1 fruit fly cellular context compared by ENCODE assay signal in genomic region chr3R:9348379-9348721, dm6.
TF ChIP-seq lines count a peak whose summit lies in the region.

No protein-coding gene starts in this region.

TF ChIP-seq in whole organism, prepupa, 60 proteins besides CTCF, POLR2A, EP300 and RAD21 (continued from another document):
- TF ChIP-seq CG10669 (GFP tag; optimal IDR thresholded peaks at IDR 0.05; lab: Kevin White, UChicago): no peak
- peak; percentile 88 for TF ChIP-seq Blimp-1 (GFP tag; optimal IDR thresholded peaks at IDR 0.05; lab: Kevin White, UChicago)
- no peak for TF ChIP-seq CG11762 (GFP tag; optimal IDR thresholded peaks at IDR 0.05; lab: Kevin White, UChicago; ENCODE audit: insufficient read depth)
- 0 out of 3 replicates have a peak, but pooled peaks have one; percentile 11 for TF ChIP-seq CG8119 (GFP tag; IDR thresholded peaks at IDR 0.05; lab: Robert Waterston, UW)
- no peak for TF ChIP-seq net (GFP tag; optimal IDR thresholded peaks at IDR 0.05; lab: Kevin White, UChicago)
- no peak for TF ChIP-seq CG9139 (GFP tag; optimal IDR thresholded peaks at IDR 0.05; lab: Kevin White, UChicago)
- TF ChIP-seq salr (GFP tag; optimal IDR thresholded peaks at IDR 0.05; lab: Kevin White, UChicago): no peak
- TF ChIP-seq Ets96B (tag; optimal IDR thresholded peaks at IDR 0.05; lab: Kevin White, UChicago): no peak
- no peak for TF ChIP-seq Eip78C (GFP tag; lab: Kevin White, UChicago)
- TF ChIP-seq eg (GFP tag; IDR thresholded peaks at IDR 0.05; lab: Robert Waterston, UW): no peak
- TF ChIP-seq CG4318 (GFP tag; optimal IDR thresholded peaks at IDR 0.05; lab: Kevin White, UChicago): no peak
- TF ChIP-seq fd85E (GFP tag; optimal IDR thresholded peaks at IDR 0.05; lab: Kevin White, UChicago): no peak
- TF ChIP-seq CG8319 (GFP tag; optimal IDR thresholded peaks at IDR 0.05; lab: Kevin White, UChicago): no peak
- no peak for TF ChIP-seq Hr38 (GFP tag; optimal IDR thresholded peaks at IDR 0.05; lab: Kevin White, UChicago)
- no peak for TF ChIP-seq acj6 (GFP tag; optimal IDR thresholded peaks at IDR 0.05; lab: Kevin White, UChicago)
- no peak for TF ChIP-seq pdm3 (GFP tag; optimal IDR thresholded peaks at IDR 0.05; lab: Kevin White, UChicago)
- peak in 1 of 2 experiments; percentile 24 for TF ChIP-seq ss (GFP tag; optimal IDR thresholded peaks at IDR 0.05; lab: Kevin White, UChicago)
- TF ChIP-seq Ets21C (GFP tag; optimal IDR thresholded peaks at IDR 0.05; lab: Kevin White, UChicago): no peak
- no peak for TF ChIP-seq vri (GFP tag; optimal IDR thresholded peaks at IDR 0.05; lab: Kevin White, UChicago)
